Worm (Caenorhabditis elegans) whole organism, L1 larva: ENCODE results near the gene lec-5.

Experiments used
- C16A3.4 ChIP-seq: fragments of 150-350 bp; optimal IDR thresholded peaks from 2 replicates; lab custom pipeline; 2014; ENCODE audit warnings: missing biosample characterization, missing genetic modification characterization
- Y116A8C.19 ChIP-seq: sonication (generic microtip); optimal IDR thresholded peaks from 2 replicates; lab custom pipeline; 2016; ENCODE audit warnings: missing compliant biosample characterization, missing genetic modification characterization, borderline replicate concordance
- ama-1 ChIP-seq: fragments of 150-350 bp; optimal IDR thresholded peaks from 2 replicates; lab custom pipeline; 2014
- blmp-1 ChIP-seq: fragments of 150-350 bp; optimal IDR thresholded peaks from 2 replicates; lab custom pipeline; 2014; ENCODE audit warnings: missing biosample characterization, missing genetic modification characterization
- ceh-63 ChIP-seq: fragments of 200-800 bp; sonication (Bioruptor generic); optimal IDR thresholded peaks from 2 replicates; lab custom pipeline; 2018; ENCODE audit warnings: mild to moderate bottlenecking, missing genetic modification characterization, missing compliant biosample characterization
- ceh-82 ChIP-seq, 3 experiments: fragments of 150-350 bp in 1 of 3; sonication (generic microtip) in 2 of 3; optimal IDR thresholded peaks; 2 replicates each; lab custom pipeline; 2014 to 2017; ENCODE audit warnings: missing biosample characterization in 3 of 3, missing genetic modification characterization in 3 of 3
- ceh-90 ChIP-seq: sonication (generic microtip); optimal IDR thresholded peaks from 2 replicates; lab custom pipeline; 2016; ENCODE audit warnings: missing genetic modification characterization, missing compliant biosample characterization
- ces-1 ChIP-seq: fragments of 150-350 bp; optimal IDR thresholded peaks from 2 replicates; lab custom pipeline; 2014; ENCODE audit warnings: missing biosample characterization, missing genetic modification reagents, missing genetic modification characterization
- efl-1 ChIP-seq, 4 experiments: fragments of 150-350 bp; optimal IDR thresholded peaks in 3 of 4; peaks in 1 of 4; 1 replicate in 1 of 4; 2 replicates in 3 of 4; lab custom pipeline; 2014; ENCODE audit warnings: missing biosample characterization in 2 of 4, missing genetic modification characterization in 2 of 4, missing genetic modification reagents in 2 of 4
- efl-3 ChIP-seq: fragments of 200-800 bp; sonication (Bioruptor generic); optimal IDR thresholded peaks from 2 replicates; lab custom pipeline; 2018; ENCODE audit warnings: mild to moderate bottlenecking, missing genetic modification characterization, missing compliant biosample characterization
- egl-27 ChIP-seq, 2 experiments: fragments of 150-350 bp in 1 of 2; sonication (generic microtip); optimal IDR thresholded peaks; 3 replicates each; lab custom pipeline; 2017 to 2018; ENCODE audit warnings: missing biosample characterization in 2 of 2, missing genetic modification characterization in 2 of 2, missing genetic modification reagents in 2 of 2
- elt-2 ChIP-seq: sonication (generic microtip); optimal IDR thresholded peaks from 2 replicates; lab custom pipeline; 2016; ENCODE audit warnings: missing genetic modification characterization, mild to moderate bottlenecking, inconsistent platforms, missing compliant biosample characterization, missing genetic modification reagents
- ets-5 ChIP-seq: fragments of 200-800 bp; sonication (Bioruptor generic); IDR thresholded peaks from 2 replicates; pipeline ENCODE4 v1.3.6; 2022; ENCODE audit warnings: missing genetic modification characterization, missing compliant biosample characterization
- grh-1 ChIP-seq: fragments of 200-800 bp; sonication (Bioruptor generic); IDR thresholded peaks from 2 replicates; pipeline ENCODE4 v1.3.6; 2022; ENCODE audit warnings: missing genetic modification reagents, missing genetic modification characterization, missing compliant biosample characterization
- hlh-4 ChIP-seq: sonication (generic microtip); optimal IDR thresholded peaks from 2 replicates; lab custom pipeline; 2016; ENCODE audit warnings: mild to moderate bottlenecking, missing genetic modification characterization, missing compliant biosample characterization
- isw-1 ChIP-seq: fragments of 200-800 bp; sonication (Bioruptor generic); IDR thresholded peaks from 2 replicates; pipeline ENCODE4 v1.3.6; 2022; ENCODE audit warnings: missing genetic modification characterization, missing compliant biosample characterization
- lin-13 ChIP-seq: fragments of 150-350 bp; optimal IDR thresholded peaks from 2 replicates; lab custom pipeline; 2014; ENCODE audit warnings: missing biosample characterization, missing genetic modification reagents, missing genetic modification characterization
- lin-35 ChIP-seq, 2 experiments: fragments of 150-350 bp; optimal IDR thresholded peaks; 2 replicates each; lab custom pipeline; 2014; ENCODE audit warnings: missing biosample characterization in 2 of 2, missing genetic modification characterization in 2 of 2, missing genetic modification reagents in 2 of 2
- lin-39 ChIP-seq: fragments of 150-350 bp; optimal IDR thresholded peaks from 2 replicates; lab custom pipeline; 2014; ENCODE audit warnings: missing biosample characterization, missing genetic modification reagents, missing genetic modification characterization
- lir-3 ChIP-seq: sonication (generic microtip); optimal IDR thresholded peaks from 2 replicates; lab custom pipeline; 2016; ENCODE audit warnings: mild to moderate bottlenecking, missing genetic modification characterization, moderate library complexity, missing compliant biosample characterization; ENCODE audit not compliant: poor library complexity
- lsy-2 ChIP-seq, 2 experiments: fragments of 150-350 bp; optimal IDR thresholded peaks; 2 replicates each; lab custom pipeline; 2014; ENCODE audit warnings: missing biosample characterization in 2 of 2, missing genetic modification characterization in 2 of 2
- nhr-28 ChIP-seq: fragments of 150-350 bp; optimal IDR thresholded peaks from 2 replicates; lab custom pipeline; 2014; ENCODE audit warnings: missing biosample characterization, missing genetic modification characterization
- nhr-76 ChIP-seq: sonication (generic microtip); optimal IDR thresholded peaks from 2 replicates; lab custom pipeline; 2017; ENCODE audit warnings: missing biosample characterization, missing genetic modification characterization
- nhr-85 ChIP-seq: sonication (generic microtip); peaks from one replicate; lab custom pipeline; 2016; ENCODE audit warnings: missing genetic modification characterization, inconsistent platforms, missing compliant biosample characterization
- sox-4 ChIP-seq: sonication (generic microtip); optimal IDR thresholded peaks from 2 replicates; lab custom pipeline; 2016; ENCODE audit warnings: missing genetic modification characterization, missing compliant biosample characterization
- swsn-7 ChIP-seq: sonication (generic microtip); optimal IDR thresholded peaks from 2 replicates; lab custom pipeline; 2016; ENCODE audit warnings: missing genetic modification characterization, missing compliant biosample characterization
- tbx-2 ChIP-seq: sonication (generic microtip); optimal IDR thresholded peaks from 2 replicates; lab custom pipeline; 2016; ENCODE audit warnings: missing genetic modification characterization, missing compliant biosample characterization
- unc-130 ChIP-seq: fragments of 150-350 bp; optimal IDR thresholded peaks from 2 replicates; lab custom pipeline; 2017; ENCODE audit warnings: missing biosample characterization, missing genetic modification characterization, inconsistent platforms
- unc-30 ChIP-seq: sonication (generic microtip); optimal IDR thresholded peaks from 2 replicates; lab custom pipeline; 2017; ENCODE audit warnings: missing biosample characterization, missing genetic modification characterization
- unc-62 ChIP-seq: fragments of 150-350 bp; optimal IDR thresholded peaks from 2 replicates; lab custom pipeline; 2014; ENCODE audit warnings: missing biosample characterization, missing genetic modification reagents, missing genetic modification characterization
- unc-86 ChIP-seq: sonication (generic microtip); optimal IDR thresholded peaks from 2 replicates; lab custom pipeline; 2016; ENCODE audit warnings: missing genetic modification characterization, missing compliant biosample characterization
- unc-98 ChIP-seq: fragments of 200-800 bp; sonication (Bioruptor generic); IDR thresholded peaks from 2 replicates; pipeline ENCODE4 v1.3.6; 2022; ENCODE audit warnings: missing genetic modification characterization, missing compliant biosample characterization
- xbp-1 ChIP-seq: sonication (generic microtip); optimal IDR thresholded peaks from 2 replicates; lab custom pipeline; 2016; ENCODE audit warnings: missing genetic modification characterization, missing compliant biosample characterization
- ztf-11 ChIP-seq, 2 experiments: sonication (generic microtip); optimal IDR thresholded peaks; 2 replicates each; lab custom pipeline; 2016 to 2017; ENCODE audit warnings: missing genetic modification characterization in 2 of 2, missing biosample characterization in 1 of 2, missing compliant biosample characterization in 1 of 2

lec-5 gene

ce11 chrII:5810230-5810629 is 30.7 kb downstream of the lec-5 start, which contains the start of the genes msp-64 and ZK1248.5:
TSS of gene msp-64 (minus strand) at chrII:5810330.
TSS of gene ZK1248.5 (plus strand) at chrII:5810514.
- TF ChIP-seq unc-98 (GFP tag; lab: Robert Waterston, UW) (no peak), efl-3 (GFP tag; lab: Kevin White, UChicago) (no peak), ztf-11 (tag; optimal IDR thresholded peaks at IDR 0.05; lab: Kevin White, UChicago) (no peak), C16A3.4 (tag; lab: Kevin White, UChicago) (no peak), ceh-63 (GFP tag; lab: Kevin White, UChicago) (no peak), ama-1 (lab: Kevin White, UChicago) (no peak), ceh-90 (tag; lab: Kevin White, UChicago) (no peak), xbp-1 (no peak), nhr-85 (tag; lab: Kevin White, UChicago) (no peak), ceh-82 (tag; optimal IDR thresholded peaks at IDR 0.05; lab: Kevin White, UChicago) (no peak), hlh-4 (no peak), nhr-28 (tag; lab: Kevin White, UChicago) (no peak)

ce11 chrII:5806563-5806962 is 34.3 kb downstream of the lec-5 start:
- TF ChIP-seq efl-1 (optimal IDR thresholded peaks at IDR 0.05; lab: Kevin White, UChicago) (no peak), efl-1 (GFP tag; optimal IDR thresholded peaks at IDR 0.05 in 1 of 2; lab: Kevin White, UChicago) (peak in 1 of 2 experiments; percentile 84), lin-39 (tag; lab: Kevin White, UChicago) (no peak), elt-2 (tag; lab: Kevin White, UChicago) (peak; percentile 84)

- TF ChIP-seq elt-2 (tag; lab: Kevin White, UChicago) = peak; percentile 64
- no peak for TF ChIP-seq blmp-1 (tag; lab: Kevin White, UChicago)
- no peak for TF ChIP-seq efl-1 (optimal IDR thresholded peaks at IDR 0.05; lab: Kevin White, UChicago)
- TF ChIP-seq efl-1 (GFP tag; optimal IDR thresholded peaks at IDR 0.05 in 1 of 2; lab: Kevin White, UChicago) = peak in 1 of 2 experiments; percentile 51
- TF ChIP-seq, all 84 proteins: peak for 2
These were observed 35.6 kb downstream of the lec-5 start, which contains the start of gene K05F1.10 for ce11 chrII:5805303-5805702. TSS of gene K05F1.10 (minus strand) at chrII:5805473.

DNA sequence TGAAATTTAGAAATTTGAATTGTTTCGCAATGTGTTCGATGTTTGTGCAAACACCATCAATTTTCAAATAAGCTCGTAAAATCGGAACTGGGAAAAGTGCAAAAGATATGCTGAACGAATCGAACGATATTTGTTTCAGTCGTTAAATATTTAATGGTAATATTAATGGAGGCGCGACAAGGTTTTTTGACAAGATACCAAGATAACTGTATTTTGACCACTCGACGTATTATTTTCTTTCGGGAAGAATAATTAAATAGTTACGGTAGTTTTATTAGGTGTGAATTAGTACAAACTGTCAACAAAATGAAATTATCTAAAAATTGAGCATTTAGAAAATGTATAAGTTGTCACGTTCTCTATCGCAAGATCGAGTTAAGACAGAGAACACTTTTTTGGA is 36.6 kb downstream of the lec-5 start:
- no peak for TF ChIP-seq lir-3 (tag; lab: Kevin White, UChicago)
- TF ChIP-seq unc-98 (GFP tag; lab: Robert Waterston, UW) = no peak
- TF ChIP-seq ceh-63 (GFP tag; lab: Kevin White, UChicago) = no peak
- no peak for TF ChIP-seq unc-30 (tag; lab: Kevin White, UChicago)
- TF ChIP-seq ets-5 (GFP tag; lab: Robert Waterston, UW) = no peak
- TF ChIP-seq, all 84 proteins: peak for 0

DNA sequence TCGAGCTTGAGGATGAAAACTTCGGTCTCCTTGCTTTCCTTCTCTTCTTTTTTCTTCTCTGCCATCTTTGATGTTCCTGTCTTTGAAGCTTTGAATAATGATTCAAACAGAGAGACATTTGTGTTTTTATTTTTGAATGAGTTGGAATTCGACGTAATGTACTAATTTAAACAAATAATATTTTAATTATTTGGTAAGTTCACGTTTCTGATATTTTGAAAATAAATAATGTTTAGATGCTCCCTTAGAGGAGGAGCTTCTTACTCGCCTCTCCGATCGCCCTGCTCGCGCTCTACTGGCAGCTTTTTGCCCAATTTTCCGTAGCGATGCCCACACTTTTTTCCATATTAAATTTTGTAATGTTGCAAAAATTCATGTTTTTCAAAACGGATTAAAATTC is 39.8 kb downstream of the lec-5 start, which contains the start of the genes K05F1.9 and K05F1.1:
K05F1.9 (minus strand) TSS at position 101 of the 400 bp plus-strand sequence.
K05F1.1 (plus strand) TSS at position 308 of the 400 bp plus-strand sequence.
- TF ChIP-seq isw-1 (GFP tag; lab: Robert Waterston, UW) (no peak), lin-13 (no peak), lsy-2 (tag; optimal IDR thresholded peaks at IDR 0.05; lab: Kevin White, UChicago) (no peak), ama-1 (lab: Kevin White, UChicago) (no peak), unc-130 (tag; lab: Kevin White, UChicago) (no peak), ces-1 (GFP tag; lab: Kevin White, UChicago) (no peak), unc-62 (GFP tag; lab: Kevin White, UChicago) (no peak), swsn-7 (tag; lab: Kevin White, UChicago) (no peak), xbp-1 (no peak), lin-35 (GFP tag; optimal IDR thresholded peaks at IDR 0.05; lab: Kevin White, UChicago) (no peak), nhr-76 (tag; lab: Kevin White, UChicago) (no peak), grh-1 (GFP tag; lab: Robert Waterston, UW) (no peak), egl-27 (tag; optimal IDR thresholded peaks at IDR 0.05; lab: Kevin White, UChicago) (no peak), unc-86 (no peak), tbx-2 (tag; lab: Kevin White, UChicago) (no peak), sox-4 (tag; lab: Kevin White, UChicago) (no peak), ceh-63 (GFP tag; lab: Kevin White, UChicago) (no peak), Y116A8C.19 (tag; lab: Kevin White, UChicago) (no peak), ceh-82 (tag; optimal IDR thresholded peaks at IDR 0.05; lab: Kevin White, UChicago) (no peak)
